Worm (Caenorhabditis elegans) whole organism, L3 larva: ENCODE results near the gene str-106.

ENCODE experiments used
- egl-27 ChIP-seq: sonication (generic microtip); optimal IDR thresholded peaks from 4 replicates; lab custom pipeline; 2017; ENCODE audit warnings: missing biosample characterization, missing genetic modification reagents, missing genetic modification characterization
- nhr-77 ChIP-seq: fragments of 150-350 bp; optimal IDR thresholded peaks from 2 replicates; lab custom pipeline; 2014; ENCODE audit warnings: missing biosample characterization, missing genetic modification characterization
- ztf-11 ChIP-seq: fragments of 150-350 bp; optimal IDR thresholded peaks from 2 replicates; lab custom pipeline; 2014; ENCODE audit warnings: missing biosample characterization, missing genetic modification characterization

DNA sequence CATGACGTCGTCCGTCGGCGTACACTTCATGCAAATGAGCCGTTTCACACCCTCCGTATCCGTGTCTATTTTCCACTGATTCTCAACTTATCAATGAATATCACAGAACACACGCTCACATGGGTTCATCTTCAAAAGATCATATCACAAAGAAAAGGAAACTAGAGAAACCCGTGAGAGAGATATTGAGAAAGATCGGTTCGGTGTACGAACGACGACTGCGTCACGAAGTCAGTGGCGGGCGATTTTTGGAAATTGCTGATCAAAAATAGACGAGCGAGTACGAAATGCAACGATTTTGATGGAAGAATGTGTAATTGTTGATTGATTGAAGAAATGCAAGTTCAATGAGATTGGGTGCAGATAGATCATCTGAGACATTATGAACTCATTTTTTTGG lies 32.9 kb downstream of the str-106 start:
- TF ChIP-seq ztf-11 (tag; lab: Kevin White, UChicago) = no peak
- TF ChIP-seq egl-27 (tag; lab: Kevin White, UChicago) = no peak
- TF ChIP-seq nhr-77 (tag; lab: Kevin White, UChicago) = no peak
